Worm (Caenorhabditis elegans) whole organism, L3 larva: ENCODE measurements around the gene Y37D8A.29.

Experiments used
- pqm-1 ChIP-seq: fragments of 150-350 bp; optimal IDR thresholded peaks from 2 replicates; lab custom pipeline; 2017; ENCODE audit warnings: missing biosample characterization, missing genetic modification characterization, inconsistent platforms
- zag-1 ChIP-seq: fragments of 150-350 bp; optimal IDR thresholded peaks from 2 replicates; lab custom pipeline; 2014; ENCODE audit warnings: missing biosample characterization, missing genetic modification characterization

ce11 chrIII:12931786-12932427 is 40.4 kb upstream of the Y37D8A.29 start, which contains the start of gene rbm-7:
- TF ChIP-seq zag-1 = no peak
- no peak for TF ChIP-seq pqm-1 (tag; lab: Kevin White, UChicago)
